Worm (Caenorhabditis elegans) whole organism, L2 larva: ENCODE results near the gene K12H4.2.

ENCODE experiments used
- C34F6.9 ChIP-seq: fragments of 150-350 bp; optimal IDR thresholded peaks from 2 replicates; lab custom pipeline; 2014; ENCODE audit warnings: missing biosample characterization, missing genetic modification characterization
- aly-2 ChIP-seq: fragments of 150-350 bp; optimal IDR thresholded peaks from 2 replicates; lab custom pipeline; 2014; ENCODE audit warnings: missing biosample characterization, missing genetic modification characterization
- blmp-1 ChIP-seq: sonication (generic microtip); optimal IDR thresholded peaks from 2 replicates; lab custom pipeline; 2017; ENCODE audit warnings: missing genetic modification characterization, mild to moderate bottlenecking, missing compliant biosample characterization, antibody characterized with exemption, moderate library complexity; ENCODE audit not compliant: insufficient read depth
- crh-2 ChIP-seq: sonication (generic microtip); optimal IDR thresholded peaks from 2 replicates; lab custom pipeline; 2017; ENCODE audit warnings: missing biosample characterization, missing genetic modification characterization
- elt-1 ChIP-seq: fragments of 150-350 bp; optimal IDR thresholded peaks from 2 replicates; lab custom pipeline; 2014; ENCODE audit warnings: missing biosample characterization, missing genetic modification characterization
- elt-3 ChIP-seq: sonication (generic microtip); optimal IDR thresholded peaks from 2 replicates; lab custom pipeline; 2017; ENCODE audit warnings: missing biosample characterization, missing genetic modification characterization
- fos-1 ChIP-seq: fragments of 150-350 bp; optimal IDR thresholded peaks from 2 replicates; lab custom pipeline; 2014; ENCODE audit warnings: missing biosample characterization, missing genetic modification characterization
- gmeb-1 ChIP-seq: fragments of 150-350 bp; optimal IDR thresholded peaks from 2 replicates; lab custom pipeline; 2014; ENCODE audit warnings: missing biosample characterization, missing genetic modification characterization
- lin-11 ChIP-seq: fragments of 150-350 bp; sonication (generic microtip); optimal IDR thresholded peaks from 2 replicates; lab custom pipeline; 2014; ENCODE audit warnings: missing biosample characterization, missing genetic modification characterization, inconsistent platforms, mixed read lengths
- lin-13 ChIP-seq: fragments of 150-350 bp; optimal IDR thresholded peaks from 2 replicates; lab custom pipeline; 2014; ENCODE audit warnings: missing biosample characterization, missing genetic modification reagents, missing genetic modification characterization
- lsy-2 ChIP-seq, 2 experiments: fragments of 150-350 bp in 1 of 2; sonication (generic microtip) in 1 of 2; optimal IDR thresholded peaks; 2 replicates each; lab custom pipeline; 2014 to 2017; ENCODE audit warnings: missing biosample characterization in 2 of 2, missing genetic modification characterization in 2 of 2
- mab-5 ChIP-seq: fragments of 150-350 bp; optimal IDR thresholded peaks from 2 replicates; lab custom pipeline; 2014; ENCODE audit warnings: missing biosample characterization, missing genetic modification characterization
- mdl-1 ChIP-seq, 2 experiments: fragments of 150-350 bp in 1 of 2; sonication (generic microtip) in 1 of 2; optimal IDR thresholded peaks; 2 replicates each; lab custom pipeline; 2017; ENCODE audit warnings: missing biosample characterization in 2 of 2, missing genetic modification characterization in 2 of 2
- nhr-10 ChIP-seq: sonication (generic microtip); optimal IDR thresholded peaks from 2 replicates; lab custom pipeline; 2017; ENCODE audit warnings: missing biosample characterization, missing genetic modification characterization
- nhr-12 ChIP-seq: fragments of 150-350 bp; optimal IDR thresholded peaks from 2 replicates; lab custom pipeline; 2014; ENCODE audit warnings: missing biosample characterization, missing genetic modification characterization
- nhr-129 ChIP-seq: fragments of 150-350 bp; optimal IDR thresholded peaks from 2 replicates; lab custom pipeline; 2014; ENCODE audit warnings: missing biosample characterization, missing genetic modification characterization
- nhr-237 ChIP-seq: fragments of 150-350 bp; optimal IDR thresholded peaks from 2 replicates; lab custom pipeline; 2014; ENCODE audit warnings: missing biosample characterization, missing genetic modification characterization
- nhr-25 ChIP-seq: fragments of 150-350 bp; sonication (generic microtip); optimal IDR thresholded peaks from 3 replicates; lab custom pipeline; 2014; ENCODE audit warnings: missing biosample characterization, missing genetic modification characterization
- nhr-6 ChIP-seq: fragments of 150-350 bp; optimal IDR thresholded peaks from 2 replicates; lab custom pipeline; 2014; ENCODE audit warnings: missing biosample characterization, missing genetic modification characterization
- sem-4 ChIP-seq: fragments of 150-350 bp; optimal IDR thresholded peaks from 2 replicates; lab custom pipeline; 2014; ENCODE audit warnings: missing biosample characterization, missing genetic modification reagents, missing genetic modification characterization
- skn-1 ChIP-seq: sonication (generic microtip); optimal IDR thresholded peaks from 2 replicates; lab custom pipeline; 2017; ENCODE audit warnings: missing biosample characterization, missing genetic modification characterization
- unc-55 ChIP-seq: fragments of 150-350 bp; sonication (generic microtip); optimal IDR thresholded peaks from 3 replicates; lab custom pipeline; 2014; ENCODE audit warnings: missing biosample characterization, missing genetic modification reagents, missing genetic modification characterization
- zag-1 ChIP-seq: fragments of 150-350 bp; optimal IDR thresholded peaks from 2 replicates; lab custom pipeline; 2014; ENCODE audit warnings: missing biosample characterization, missing genetic modification characterization
- ztf-4 ChIP-seq: fragments of 150-350 bp; optimal IDR thresholded peaks from 2 replicates; lab custom pipeline; 2014; ENCODE audit warnings: missing biosample characterization, missing genetic modification characterization

Gene K12H4.2

ce11 chrIII:8088235-8088634 lies 40.7 kb downstream of the K12H4.2 start, which contains the start of gene vms-1:
TSS of gene vms-1 (plus strand) at chrIII:8088535.
- TF ChIP-seq blmp-1 (tag; lab: Kevin White, UChicago) = no peak

- TF ChIP-seq blmp-1 (tag; lab: Kevin White, UChicago) (no peak), lin-11 (tag; lab: Kevin White, UChicago) (no peak), sem-4 (no peak), lsy-2 (tag; optimal IDR thresholded peaks at IDR 0.05; lab: Kevin White, UChicago) (no peak), nhr-12 (tag; lab: Kevin White, UChicago) (no peak), zag-1 (no peak)
- TF ChIP-seq, all 48 proteins: peak for 0
These were observed 43.9 kb downstream of the K12H4.2 start, which contains the start of gene idi-1 for ce11 chrIII:8091408-8091807. TSS of gene idi-1 (plus strand) at chrIII:8091708.

ce11 chrIII:8093079-8093623 lies 45.6 kb downstream of the K12H4.2 start, which contains the start of gene K06H7.2:
TSS of gene K06H7.2 (plus strand) at chrIII:8093573.
- TF ChIP-seq nhr-6 (tag; lab: Kevin White, UChicago) = peak; percentile 22
- peak; percentile 28 for TF ChIP-seq lin-13 (GFP tag; lab: Kevin White, UChicago)
- TF ChIP-seq aly-2 (tag; lab: Kevin White, UChicago) = no peak
- TF ChIP-seq nhr-12 (tag; lab: Kevin White, UChicago) = no peak
- no peak for TF ChIP-seq nhr-237
- TF ChIP-seq nhr-129 (tag; lab: Kevin White, UChicago) = peak; percentile 76
- TF ChIP-seq elt-3 (tag; lab: Kevin White, UChicago) = no peak
- TF ChIP-seq nhr-10 = no peak
- TF ChIP-seq gmeb-1 (tag; lab: Kevin White, UChicago) = peak; percentile 45
- peak; percentile 95 for TF ChIP-seq C34F6.9 (tag; lab: Kevin White, UChicago)
- no peak for TF ChIP-seq elt-1
- peak; percentile 65 for TF ChIP-seq mab-5 (tag; lab: Kevin White, UChicago)
- peak; percentile 63 to 85 for TF ChIP-seq lsy-2 (tag; optimal IDR thresholded peaks at IDR 0.05; lab: Kevin White, UChicago)
- TF ChIP-seq mdl-1 (tag; optimal IDR thresholded peaks at IDR 0.05; lab: Kevin White, UChicago) = no peak
- peak; percentile 28 for TF ChIP-seq skn-1 (tag; lab: Kevin White, UChicago)
- TF ChIP-seq ztf-4 (tag; lab: Kevin White, UChicago) = peak; percentile 3
- peak; percentile 36 for TF ChIP-seq fos-1 (tag; lab: Kevin White, UChicago)
- peak; percentile 83 for TF ChIP-seq unc-55
- TF ChIP-seq sem-4 = peak; percentile 20
- peak; percentile 74 for TF ChIP-seq crh-2
- peak; percentile 31 for TF ChIP-seq zag-1
- TF ChIP-seq nhr-25 (tag; lab: Kevin White, UChicago) = peak; percentile 46
- TF ChIP-seq, all 48 proteins: peak for 15
